Fruit fly (Drosophila melanogaster): ENCODE results near the gene CG6833.

Gene CG6833

dm6 chr3L:14036867-14037313 lies 14.1 kb upstream of the CG6833 start, which contains the start of gene Hsp110 (continued):
- TF ChIP-seq CG10267 (tag; optimal IDR thresholded peaks at IDR 0.05) = peak; percentile 67
- no peak for TF ChIP-seq CG10147 (GFP tag; optimal IDR thresholded peaks at IDR 0.05)
- TF ChIP-seq Asciz (GFP tag; optimal IDR thresholded peaks at IDR 0.05) = no peak
- TF ChIP-seq CG1603 (tag; optimal IDR thresholded peaks at IDR 0.05) = peak; percentile 67
- no peak for TF ChIP-seq ase (GFP tag; IDR thresholded peaks at IDR 0.05)
- no peak for TF ChIP-seq lov (optimal IDR thresholded peaks at IDR 0.05)
- TF ChIP-seq lov (GFP tag; IDR thresholded peaks at IDR 0.05) = no peak
- TF ChIP-seq H2.0 (GFP tag; IDR thresholded peaks at IDR 0.05) = no peak
- TF ChIP-seq caup (GFP tag; optimal IDR thresholded peaks at IDR 0.05; ENCODE audit: severe bottlenecking) = no peak
- peak; percentile 40 for TF ChIP-seq CoRest (tag; optimal IDR thresholded peaks at IDR 0.05)
- no peak for TF ChIP-seq slp2 (GFP tag; optimal IDR thresholded peaks at IDR 0.05)
- no peak for TF ChIP-seq B-H1 (GFP tag; IDR thresholded peaks at IDR 0.05)
- TF ChIP-seq grn (GFP tag; optimal IDR thresholded peaks at IDR 0.05) = peak; percentile 80
- peak; percentile 38 for TF ChIP-seq CG18599 (GFP tag; optimal IDR thresholded peaks at IDR 0.05)
- TF ChIP-seq lab (GFP tag; optimal IDR thresholded peaks at IDR 0.05) = peak; percentile 52
- no peak for TF ChIP-seq CG7786 (GFP tag; optimal IDR thresholded peaks at IDR 0.05)
- no peak for TF ChIP-seq CG5180 (GFP tag; optimal IDR thresholded peaks at IDR 0.05)
- no peak for TF ChIP-seq ap (GFP tag; IDR thresholded peaks at IDR 0.05)
- TF ChIP-seq CG12391 (tag; optimal IDR thresholded peaks at IDR 0.05) = peak; percentile 31
- TF ChIP-seq wor (GFP tag; IDR thresholded peaks at IDR 0.05) = no peak
- no peak for TF ChIP-seq CG8944 (GFP tag; optimal IDR thresholded peaks at IDR 0.05)
- TF ChIP-seq gsb-n (tag; optimal IDR thresholded peaks at IDR 0.05) = peak; percentile 47
- no peak for TF ChIP-seq wek (GFP tag; optimal IDR thresholded peaks at IDR 0.05)
- no peak for TF ChIP-seq CG11093 (GFP tag; IDR thresholded peaks at IDR 0.05)
- TF ChIP-seq danr (GFP tag; IDR thresholded peaks at IDR 0.05) = no peak
- no peak for TF ChIP-seq CG8388 (GFP tag; optimal IDR thresholded peaks at IDR 0.05)
- TF ChIP-seq CG13287 (GFP tag; IDR thresholded peaks at IDR 0.05; ENCODE audit: partially characterized antibody) = peak; percentile 99
- no peak for TF ChIP-seq CG17612 (GFP tag; IDR thresholded peaks at IDR 0.05)
- TF ChIP-seq CG3995 (GFP tag; optimal IDR thresholded peaks at IDR 0.05) = peak; percentile 3
- peak; percentile 81 for TF ChIP-seq NFAT (GFP tag; IDR thresholded peaks at IDR 0.05)
- no peak for TF ChIP-seq HLH3B (GFP tag; IDR thresholded peaks at IDR 0.05)
- TF ChIP-seq lola (GFP tag; optimal IDR thresholded peaks at IDR 0.05) = no peak
- TF ChIP-seq CG12219 (GFP tag; optimal IDR thresholded peaks at IDR 0.05) = no peak
- TF ChIP-seq HHEX (GFP tag; optimal IDR thresholded peaks at IDR 0.05) = no peak
- no peak for TF ChIP-seq CG6683 (GFP tag; optimal IDR thresholded peaks at IDR 0.05)
- no peak for TF ChIP-seq esg (GFP tag; conservative IDR thresholded peaks at IDR 0.05)
- TF ChIP-seq CG11398 (GFP tag; optimal IDR thresholded peaks at IDR 0.05) = peak; percentile 25
- TF ChIP-seq Lhr (GFP tag; optimal IDR thresholded peaks at IDR 0.05) = no peak
- peak; percentile 57 for TF ChIP-seq CG17186 (GFP tag; optimal IDR thresholded peaks at IDR 0.05)
- peak in 1 of 3 experiments; percentile 14 for TF ChIP-seq Stat92E (GFP tag; optimal IDR thresholded peaks at IDR 0.05)
- peak; percentile 97 for TF ChIP-seq sna (GFP tag; IDR thresholded peaks at IDR 0.05; ENCODE audit: partially characterized antibody)
- no peak for TF ChIP-seq CG4820 (GFP tag; optimal IDR thresholded peaks at IDR 0.05)
- peak; percentile 92 for TF ChIP-seq Dp (GFP tag; optimal IDR thresholded peaks at IDR 0.05)
- TF ChIP-seq stwl (tag; optimal IDR thresholded peaks at IDR 0.05) = peak; percentile 46
- no peak for TF ChIP-seq CG9727 (GFP tag; optimal IDR thresholded peaks at IDR 0.05)
- no peak for TF ChIP-seq CG4854 (GFP tag; optimal IDR thresholded peaks at IDR 0.05)
- TF ChIP-seq CG7372 (GFP tag; IDR thresholded peaks at IDR 0.05) = no peak
- no peak for TF ChIP-seq CG7357 (GFP tag; IDR thresholded peaks at IDR 0.05)
- TF ChIP-seq CG33213 (GFP tag; optimal IDR thresholded peaks at IDR 0.05) = peak; percentile 56
- TF ChIP-seq toy (GFP tag; IDR thresholded peaks at IDR 0.05) = no peak

Data from whole organism, embryonic.